Fruit fly (Drosophila melanogaster) whole organism, embryonic: ENCODE results near the gene Rab9.

Experiments used
- B-H1 ChIP-seq: fragments of 200-800 bp; sonication (Bioruptor generic); IDR thresholded peaks from 3 replicates; pipeline ENCODE4 v1.3.6; 2022; ENCODE audit warnings: missing biosample characterization, missing genetic modification characterization
- Blimp-1 ChIP-seq: fragments of 200-800 bp; sonication (Bioruptor generic); optimal IDR thresholded peaks from 3 replicates; lab custom pipeline; 2018; ENCODE audit warnings: missing biosample characterization, missing genetic modification characterization, mild to moderate bottlenecking, moderate library complexity, missing genetic modification reagents
- CG10959 ChIP-seq: fragments of 200-800 bp; sonication (Bioruptor generic); IDR thresholded peaks from 2 replicates; pipeline ENCODE4 v1.3.6; 2022; ENCODE audit warnings: missing biosample characterization, missing genetic modification characterization
- CG13424 ChIP-seq: fragments of 200-800 bp; sonication (Bioruptor generic); optimal IDR thresholded peaks from 2 replicates; lab custom pipeline; 2019; ENCODE audit warnings: missing biosample characterization, mild to moderate bottlenecking, missing genetic modification characterization, moderate library complexity
- CG14050 ChIP-seq: fragments of 200-800 bp; sonication (Bioruptor generic); IDR thresholded peaks from 3 replicates; pipeline ENCODE4 v1.3.6; 2022; ENCODE audit warnings: missing biosample characterization, missing genetic modification characterization
- CG14710 ChIP-seq: fragments of 200-800 bp; sonication (Bioruptor generic); optimal IDR thresholded peaks from 3 replicates; lab custom pipeline; 2019; ENCODE audit warnings: missing biosample characterization, mild to moderate bottlenecking, missing genetic modification characterization, moderate library complexity
- CG15011 ChIP-seq: fragments of 200-800 bp; sonication (Bioruptor generic); optimal IDR thresholded peaks from 3 replicates; lab custom pipeline; 2018; ENCODE audit warnings: missing biosample characterization, mild to moderate bottlenecking, missing genetic modification characterization
- CG1529 ChIP-seq: fragments of 200-800 bp; sonication (Bioruptor generic); optimal IDR thresholded peaks from 3 replicates; lab custom pipeline; 2018; ENCODE audit warnings: missing biosample characterization, missing genetic modification characterization
- CG15601 ChIP-seq: fragments of 200-800 bp; sonication (Bioruptor generic); optimal IDR thresholded peaks from 3 replicates; lab custom pipeline; 2019; ENCODE audit warnings: missing biosample characterization, mild to moderate bottlenecking, missing genetic modification characterization, moderate library complexity
- CG16815 ChIP-seq: fragments of 200-800 bp; sonication (Bioruptor generic); optimal IDR thresholded peaks from 3 replicates; lab custom pipeline; 2017; ENCODE audit warnings: missing biosample characterization, mild to moderate bottlenecking, missing genetic modification characterization
- CG1792 ChIP-seq: fragments of 200-800 bp; sonication (Bioruptor generic); optimal IDR thresholded peaks from 2 replicates; lab custom pipeline; 2016; ENCODE audit warnings: missing biosample characterization, missing genetic modification characterization
- CG34224 ChIP-seq: fragments of 200-800 bp; sonication (Bioruptor generic); IDR thresholded peaks from 3 replicates; pipeline ENCODE4 v1.3.6; 2022; ENCODE audit warnings: missing biosample characterization, missing genetic modification characterization; ENCODE audit not compliant: partially characterized antibody
- CG3838 ChIP-seq: fragments of 200-800 bp; sonication (Bioruptor generic); optimal IDR thresholded peaks from 3 replicates; lab custom pipeline; 2016; ENCODE audit warnings: missing biosample characterization, missing genetic modification characterization
- CG4282 ChIP-seq: fragments of 200-800 bp; sonication (Bioruptor generic); optimal IDR thresholded peaks from 2 replicates; lab custom pipeline; 2016; ENCODE audit warnings: missing biosample characterization, missing genetic modification characterization
- CG43689 ChIP-seq: fragments of 200-800 bp; sonication (Bioruptor generic); IDR thresholded peaks from 2 replicates; pipeline ENCODE4 v1.3.6; 2022; ENCODE audit warnings: missing biosample characterization, missing genetic modification characterization
- CG6791 ChIP-seq: fragments of 200-800 bp; sonication (Bioruptor generic); IDR thresholded peaks from 3 replicates; pipeline ENCODE4 v1.3.6; 2022; ENCODE audit warnings: missing biosample characterization, missing genetic modification characterization; ENCODE audit not compliant: partially characterized antibody
- CG7357 ChIP-seq: fragments of 200-800 bp; sonication (Bioruptor generic); IDR thresholded peaks from 3 replicates; pipeline ENCODE4 v1.3.6; 2022; ENCODE audit warnings: missing biosample characterization, missing genetic modification characterization
- CG7963 ChIP-seq: fragments of 200-800 bp; sonication (Bioruptor generic); IDR thresholded peaks from 3 replicates; pipeline ENCODE4 v1.3.6; 2022; ENCODE audit warnings: missing biosample characterization, missing genetic modification characterization; ENCODE audit not compliant: partially characterized antibody
- CG8290 ChIP-seq, 3 experiments: fragments of 200-800 bp; sonication (Bioruptor generic); optimal IDR thresholded peaks; 2 replicates each; lab custom pipeline; 2016 to 2019; ENCODE audit warnings: missing biosample characterization in 3 of 3, missing genetic modification characterization in 3 of 3, mild to moderate bottlenecking in 2 of 3, moderate library complexity in 1 of 3
- D19B ChIP-seq: fragments of 200-800 bp; sonication (Bioruptor generic); optimal IDR thresholded peaks from 2 replicates; lab custom pipeline; 2017; ENCODE audit warnings: missing biosample characterization, mild to moderate bottlenecking, missing genetic modification characterization
- Dad ChIP-seq: fragments of 200-800 bp; sonication (Bioruptor generic); optimal IDR thresholded peaks from 3 replicates; lab custom pipeline; 2016; ENCODE audit warnings: missing biosample characterization, missing genetic modification characterization
- Hr78 ChIP-seq, 2 experiments: fragments of 200-800 bp in 1 of 2; fragments of >200 bp in 1 of 2; sonication (Bioruptor generic) in 1 of 2; optimal IDR thresholded peaks; 2 replicates each; lab custom pipeline; 2017 to 2019; ENCODE audit warnings: missing biosample characterization in 2 of 2, missing genetic modification characterization in 2 of 2, mild to moderate bottlenecking in 1 of 2, moderate library complexity in 1 of 2
- Lhr ChIP-seq: fragments of 200-800 bp; sonication (Bioruptor generic); optimal IDR thresholded peaks from 3 replicates; lab custom pipeline; 2017; ENCODE audit warnings: mild to moderate bottlenecking, missing biosample characterization, missing genetic modification reagents, missing genetic modification characterization
- NFAT ChIP-seq: fragments of 200-800 bp; sonication (Bioruptor generic); IDR thresholded peaks from 2 replicates; pipeline ENCODE4 v1.3.6; 2022; ENCODE audit warnings: missing biosample characterization, missing genetic modification characterization
- Scr ChIP-seq: fragments of 200-800 bp; sonication (Bioruptor generic); IDR thresholded peaks from 2 replicates; pipeline ENCODE4 v1.3.6; 2022; ENCODE audit warnings: missing biosample characterization, missing genetic modification characterization; ENCODE audit not compliant: partially characterized antibody
- Six4 ChIP-seq: fragments of 200-800 bp; sonication (Bioruptor generic); optimal IDR thresholded peaks from 2 replicates; lab custom pipeline; 2016; ENCODE audit warnings: missing biosample characterization, missing genetic modification characterization
- Sox102F ChIP-seq: fragments of 200-800 bp; sonication (Bioruptor generic); optimal IDR thresholded peaks from 2 replicates; lab custom pipeline; 2018; ENCODE audit warnings: missing biosample characterization, mild to moderate bottlenecking, missing genetic modification characterization, moderate library complexity
- ab ChIP-seq: fragments of 200-800 bp; sonication (Bioruptor generic); optimal IDR thresholded peaks from 2 replicates; lab custom pipeline; 2016; ENCODE audit warnings: missing biosample characterization, missing genetic modification characterization
- aop ChIP-seq: fragments of 200-800 bp; sonication (Bioruptor generic); IDR thresholded peaks from 2 replicates; pipeline ENCODE4 v1.3.6; 2022; ENCODE audit warnings: missing biosample characterization, missing genetic modification characterization
- bcd ChIP-seq: fragments of 200-800 bp; sonication (Bioruptor generic); optimal IDR thresholded peaks from 2 replicates; lab custom pipeline; 2017; ENCODE audit warnings: missing biosample characterization, mild to moderate bottlenecking, missing genetic modification characterization
- chinmo ChIP-seq: fragments of 200-800 bp; sonication (Bioruptor generic); IDR thresholded peaks from 4 replicates; pipeline ENCODE4 v1.3.6; 2022; ENCODE audit warnings: missing biosample characterization, missing genetic modification characterization; ENCODE audit not compliant: partially characterized antibody
- dpn ChIP-seq, 2 experiments: fragments of 200-800 bp; sonication (Bioruptor generic); optimal IDR thresholded peaks; 3 replicates each; lab custom pipeline; 2016; ENCODE audit warnings: missing biosample characterization in 2 of 2, missing genetic modification characterization in 2 of 2
- fd102C ChIP-seq: fragments of 200-800 bp; sonication (Bioruptor generic); optimal IDR thresholded peaks from 2 replicates; lab custom pipeline; 2018; ENCODE audit warnings: missing biosample characterization, mild to moderate bottlenecking, missing genetic modification characterization, moderate library complexity
- fd96Cb ChIP-seq: fragments of 200-800 bp; sonication (Bioruptor generic); optimal IDR thresholded peaks from 2 replicates; lab custom pipeline; 2018; ENCODE audit warnings: missing biosample characterization, mild to moderate bottlenecking, missing genetic modification characterization, moderate library complexity
- grau ChIP-seq: fragments of 200-800 bp; optimal IDR thresholded peaks from 3 replicates; lab custom pipeline; 2019; ENCODE audit warnings: missing biosample characterization, mild to moderate bottlenecking, missing genetic modification characterization, moderate library complexity
- gsb ChIP-seq: fragments of 200-800 bp; sonication (Bioruptor generic); IDR thresholded peaks from 2 replicates; pipeline ENCODE4 v1.3.6; 2022; ENCODE audit warnings: missing biosample characterization, missing genetic modification characterization
- hth ChIP-seq: fragments of >200 bp; optimal IDR thresholded peaks from 2 replicates; lab custom pipeline; 2017; ENCODE audit warnings: inconsistent platforms
- insv ChIP-seq, 2 experiments: fragments of 200-800 bp; sonication (Bioruptor generic); optimal IDR thresholded peaks; 3 replicates each; lab custom pipeline; 2016 to 2018; ENCODE audit warnings: missing biosample characterization in 2 of 2, missing genetic modification characterization in 2 of 2
- klu ChIP-seq: fragments of 200-800 bp; sonication (Bioruptor generic); IDR thresholded peaks from 2 replicates; pipeline ENCODE4 v1.3.6; 2022; ENCODE audit warnings: missing biosample characterization, missing genetic modification characterization
- mld ChIP-seq: fragments of 200-800 bp; sonication (Bioruptor generic); IDR thresholded peaks from 3 replicates; pipeline ENCODE4 v1.3.6; 2022; ENCODE audit warnings: missing biosample characterization, missing genetic modification characterization; ENCODE audit not compliant: partially characterized antibody
- org-1 ChIP-seq: fragments of 200-800 bp; sonication (Bioruptor generic); optimal IDR thresholded peaks from 2 replicates; lab custom pipeline; 2017; ENCODE audit warnings: missing biosample characterization, missing genetic modification characterization
- pfk ChIP-seq: fragments of 200-800 bp; sonication (Bioruptor generic); optimal IDR thresholded peaks from 2 replicates; lab custom pipeline; 2018; ENCODE audit warnings: missing biosample characterization, mild to moderate bottlenecking, missing genetic modification characterization, moderate library complexity
- pnt ChIP-seq: fragments of 200-800 bp; sonication (Bioruptor generic); optimal IDR thresholded peaks from 3 replicates; lab custom pipeline; 2016; ENCODE audit warnings: missing biosample characterization, missing genetic modification characterization
- toy ChIP-seq: fragments of 200-800 bp; sonication (Bioruptor generic); IDR thresholded peaks from 2 replicates; pipeline ENCODE4 v1.3.6; 2022; ENCODE audit warnings: missing biosample characterization, missing genetic modification characterization
- trh ChIP-seq: fragments of 200-800 bp; sonication (Bioruptor generic); optimal IDR thresholded peaks from 2 replicates; lab custom pipeline; 2016; ENCODE audit warnings: missing biosample characterization, missing genetic modification characterization
- tup ChIP-seq: fragments of 200-800 bp; sonication (Bioruptor generic); optimal IDR thresholded peaks from 2 replicates; lab custom pipeline; 2016; ENCODE audit warnings: missing biosample characterization, mild to moderate bottlenecking, missing genetic modification characterization, moderate library complexity
- zen2 ChIP-seq: fragments of 200-800 bp; sonication (Bioruptor generic); IDR thresholded peaks from 3 replicates; pipeline ENCODE4 v1.3.6; 2022; ENCODE audit warnings: missing biosample characterization, missing genetic modification characterization; ENCODE audit not compliant: partially characterized antibody

Gene Rab9

DNA sequence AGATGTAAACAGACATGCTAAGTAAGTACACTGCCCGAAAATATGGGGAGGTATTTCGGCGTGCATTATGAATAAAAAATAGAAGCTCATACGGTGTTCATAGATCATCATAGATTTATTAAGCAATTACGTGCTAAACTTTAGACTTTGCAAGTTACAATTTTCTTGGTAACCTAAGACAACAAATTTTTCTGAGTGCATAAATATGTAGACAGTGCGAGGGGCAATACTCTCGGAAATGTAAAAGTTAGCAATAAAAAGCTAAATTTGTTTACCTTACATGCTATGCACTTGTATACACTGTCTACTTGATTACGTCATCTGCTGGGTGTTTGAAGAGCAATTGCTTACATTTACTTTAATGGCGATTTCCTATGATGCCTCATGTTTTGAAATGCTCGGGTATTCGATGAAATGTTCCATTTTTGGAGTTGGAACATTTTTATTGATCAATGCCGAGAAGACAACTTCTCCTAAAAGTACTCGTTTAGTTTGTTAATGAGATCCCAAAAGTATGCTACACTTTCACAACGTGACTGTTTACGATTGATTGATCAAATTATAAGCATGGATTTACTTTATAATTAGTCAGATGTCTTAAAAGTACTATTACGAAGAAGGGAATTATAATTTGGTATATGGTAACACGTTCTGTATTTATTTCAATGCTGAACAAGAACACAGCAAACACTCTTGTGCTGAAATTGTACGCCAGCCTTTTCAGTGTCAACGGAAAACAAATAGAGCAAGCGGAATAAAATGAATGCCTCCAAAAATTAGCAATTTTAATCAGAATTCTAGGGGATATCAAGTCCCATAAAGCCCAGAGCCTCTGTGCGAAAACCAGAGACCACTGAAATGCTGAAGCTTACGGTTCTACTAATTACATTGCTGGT, 15.5 kb upstream of the Rab9 start, which contains the start of gene Lectin-galC1 (continued):
- peak; percentile 93 for TF ChIP-seq Sox102F (GFP tag; lab: Kevin White, UChicago)
- no peak for TF ChIP-seq CG7963
- peak; percentile 89 for TF ChIP-seq CG13424
- peak; percentile 58 for TF ChIP-seq CG43689 (GFP tag; lab: Robert Waterston, UW)
- no peak for TF ChIP-seq D19B
- TF ChIP-seq CG10959 (GFP tag; lab: Robert Waterston, UW) = peak; percentile 82
- TF ChIP-seq CG7357 = peak; percentile 59; the same call in 2 of the 3 replicates
- peak; percentile 64 for TF ChIP-seq CG8290 (GFP tag; optimal IDR thresholded peaks at IDR 0.05; lab: Kevin White, UChicago)
- TF ChIP-seq CG8290 (tag; optimal IDR thresholded peaks at IDR 0.05; lab: Kevin White, UChicago) = peak in 1 of 2 experiments; percentile 61
- no peak for TF ChIP-seq Scr (GFP tag; lab: Robert Waterston, UW)
- peak; percentile 85 for TF ChIP-seq Six4 (GFP tag; lab: Kevin White, UChicago)
- no peak for TF ChIP-seq CG6791 (GFP tag; lab: Robert Waterston, UW)
- TF ChIP-seq CG15601 = peak; percentile 84
- peak; percentile 81 for TF ChIP-seq bcd (GFP tag; lab: Kevin White, UChicago)
- TF ChIP-seq Lhr (GFP tag; lab: Kevin White, UChicago) = peak; percentile 78
- no peak for TF ChIP-seq hth (lab: Kevin White, UChicago)
- peak; percentile 77 for TF ChIP-seq CG4282 (GFP tag; lab: Kevin White, UChicago)
- peak; percentile 81 for TF ChIP-seq B-H1 (GFP tag; lab: Robert Waterston, UW)
- peak; percentile 93 for TF ChIP-seq pnt
- TF ChIP-seq NFAT = peak; percentile 59
- peak; percentile 70 for TF ChIP-seq ab
- peak; percentile 62 for TF ChIP-seq pfk (GFP tag; lab: Kevin White, UChicago)
- peak; percentile 87 for TF ChIP-seq Blimp-1 (GFP tag; lab: Kevin White, UChicago)
- TF ChIP-seq toy (GFP tag; lab: Robert Waterston, UW) = 0 out of 2 replicates have a peak, but pooled peaks have one; percentile 13
- peak; percentile 55 for TF ChIP-seq tup
- peak; percentile 85 for TF ChIP-seq grau (tag; lab: Kevin White, UChicago)
- TF ChIP-seq aop = peak; percentile 63; the same call in 1 of the 2 replicates
- TF ChIP-seq mld (GFP tag; lab: Robert Waterston, UW) = no peak
- TF ChIP-seq CG16815 = peak; percentile 72
- TF ChIP-seq insv (GFP tag; optimal IDR thresholded peaks at IDR 0.05; lab: Kevin White, UChicago) = peak in 1 of 2 experiments; percentile 16
- peak; percentile 84 for TF ChIP-seq Dad (GFP tag; lab: Kevin White, UChicago)
- TF ChIP-seq fd102C (GFP tag; lab: Kevin White, UChicago) = peak; percentile 72
- TF ChIP-seq CG1792 (GFP tag; lab: Kevin White, UChicago) = peak; percentile 82
- TF ChIP-seq CG14050 (GFP tag; lab: Robert Waterston, UW) = peak; percentile 77
- peak; percentile 68 for TF ChIP-seq CG15011
- peak; percentile 65 for TF ChIP-seq gsb
- peak; percentile 82 to 92 for TF ChIP-seq dpn (GFP tag; optimal IDR thresholded peaks at IDR 0.05; lab: Kevin White, UChicago)
- TF ChIP-seq Hr78 (GFP tag; optimal IDR thresholded peaks at IDR 0.05; lab: Kevin White, UChicago) = peak in 1 of 2 experiments; percentile 65
- TF ChIP-seq CG34224 (GFP tag; lab: Robert Waterston, UW) = no peak
- TF ChIP-seq CG1529 (GFP tag; lab: Kevin White, UChicago) = peak; percentile 86
- TF ChIP-seq klu (GFP tag; lab: Robert Waterston, UW) = peak; percentile 36; the same call in 1 of the 2 replicates
- 0 out of 4 replicates have a peak, but pooled peaks have one; percentile 47 for TF ChIP-seq chinmo (GFP tag; lab: Robert Waterston, UW)
- no peak for TF ChIP-seq zen2 (GFP tag; lab: Robert Waterston, UW)
- peak; percentile 72 for TF ChIP-seq CG3838 (GFP tag; lab: Kevin White, UChicago)
- TF ChIP-seq trh (GFP tag; lab: Kevin White, UChicago) = peak; percentile 74
- peak; percentile 87 for TF ChIP-seq org-1
- peak; percentile 85 for TF ChIP-seq CG14710
- peak; percentile 84 for TF ChIP-seq fd96Cb
